Fruit fly (Drosophila melanogaster) whole organism, embryonic: Measurements from ENCODE around the gene CG13069.

Experiments used
- Antp ChIP-seq: fragments of 200-800 bp; sonication (Bioruptor generic); optimal IDR thresholded peaks from 3 replicates; lab custom pipeline; 2016; ENCODE audit warnings: missing biosample characterization, missing genetic modification characterization
- Blimp-1 ChIP-seq: fragments of 200-800 bp; sonication (Bioruptor generic); optimal IDR thresholded peaks from 3 replicates; lab custom pipeline; 2018; ENCODE audit warnings: missing biosample characterization, missing genetic modification characterization, mild to moderate bottlenecking, moderate library complexity, missing genetic modification reagents
- BtbVII ChIP-seq: fragments of 200-800 bp; sonication (Bioruptor generic); optimal IDR thresholded peaks from 3 replicates; lab custom pipeline; 2017; ENCODE audit warnings: missing biosample characterization, mild to moderate bottlenecking, missing genetic modification characterization
- CG11085 ChIP-seq: fragments of 200-800 bp; sonication (Bioruptor generic); IDR thresholded peaks from 2 replicates; pipeline ENCODE4 v1.3.6; 2022; ENCODE audit warnings: missing biosample characterization, missing genetic modification characterization
- CG11398 ChIP-seq: fragments of 200-800 bp; sonication (Bioruptor generic); optimal IDR thresholded peaks from 2 replicates; lab custom pipeline; 2016; ENCODE audit warnings: missing biosample characterization, missing genetic modification characterization
- CG12299 ChIP-seq: fragments of 200-800 bp; sonication (Bioruptor generic); optimal IDR thresholded peaks from 2 replicates; lab custom pipeline; 2018; ENCODE audit warnings: missing biosample characterization, mild to moderate bottlenecking, missing genetic modification characterization
- CG12744 ChIP-seq: fragments of 200-800 bp; sonication (Bioruptor generic); optimal IDR thresholded peaks from 2 replicates; lab custom pipeline; 2016; ENCODE audit warnings: missing biosample characterization, missing genetic modification characterization
- CG16863 ChIP-seq: fragments of 200-800 bp; sonication (Bioruptor generic); optimal IDR thresholded peaks from 3 replicates; lab custom pipeline; 2016; ENCODE audit warnings: missing biosample characterization, missing genetic modification characterization
- CG17568 ChIP-seq: fragments of 200-800 bp; sonication (Bioruptor generic); optimal IDR thresholded peaks from 2 replicates; lab custom pipeline; 2018; ENCODE audit warnings: missing biosample characterization, mild to moderate bottlenecking, missing genetic modification characterization, moderate library complexity
- CG2199 ChIP-seq: fragments of 200-800 bp; sonication (Bioruptor generic); IDR thresholded peaks from 3 replicates; pipeline ENCODE4 v1.3.6; 2022; ENCODE audit warnings: missing biosample characterization, missing genetic modification characterization
- CG2875 ChIP-seq: fragments of 200-800 bp; sonication (Bioruptor generic); optimal IDR thresholded peaks from 2 replicates; lab custom pipeline; 2017; ENCODE audit warnings: missing biosample characterization, mild to moderate bottlenecking, missing genetic modification characterization, missing genetic modification reagents
- CG31365 ChIP-seq: fragments of 200-800 bp; sonication (Bioruptor generic); optimal IDR thresholded peaks from 2 replicates; lab custom pipeline; 2018; ENCODE audit warnings: missing biosample characterization, mild to moderate bottlenecking, missing genetic modification characterization
- CG34224 ChIP-seq: fragments of 200-800 bp; sonication (Bioruptor generic); IDR thresholded peaks from 3 replicates; pipeline ENCODE4 v1.3.6; 2022; ENCODE audit warnings: missing biosample characterization, missing genetic modification characterization; ENCODE audit not compliant: partially characterized antibody
- CG4730 ChIP-seq: fragments of 200-800 bp; sonication (Bioruptor generic); IDR thresholded peaks from 2 replicates; pipeline ENCODE4 v1.3.6; 2022; ENCODE audit warnings: missing biosample characterization, missing genetic modification characterization
- CG9727 ChIP-seq: fragments of 200-800 bp; sonication (Bioruptor generic); optimal IDR thresholded peaks from 3 replicates; lab custom pipeline; 2017; ENCODE audit warnings: missing biosample characterization, mild to moderate bottlenecking, missing genetic modification characterization
- CG9797 ChIP-seq: fragments of 200-800 bp; sonication (Bioruptor generic); optimal IDR thresholded peaks from 3 replicates; lab custom pipeline; 2018; ENCODE audit warnings: missing biosample characterization, mild to moderate bottlenecking, missing genetic modification characterization
- GATAe ChIP-seq: fragments of 200-800 bp; sonication (Bioruptor generic); conservative IDR thresholded peaks from 2 replicates; pipeline ENCODE4 v1.3.6; 2022; ENCODE audit warnings: missing biosample characterization, missing genetic modification characterization
- Hmx ChIP-seq: fragments of 200-800 bp; sonication (Bioruptor generic); optimal IDR thresholded peaks from 2 replicates; lab custom pipeline; 2016; ENCODE audit warnings: missing biosample characterization, missing genetic modification characterization
- Hr39 ChIP-seq: fragments of >200 bp; optimal IDR thresholded peaks from 2 replicates; lab custom pipeline; 2017
- Kr ChIP-seq: fragments of 200-800 bp; sonication (Bioruptor generic); optimal IDR thresholded peaks from 2 replicates; lab custom pipeline; 2017; ENCODE audit warnings: missing biosample characterization, mild to moderate bottlenecking, missing genetic modification characterization
- Lim3 ChIP-seq: fragments of 200-800 bp; sonication (Bioruptor generic); IDR thresholded peaks from 2 replicates; pipeline ENCODE4 v1.3.6; 2022; ENCODE audit warnings: missing biosample characterization, missing genetic modification characterization
- Mad ChIP-seq: fragments of 200-800 bp; sonication (Bioruptor generic); optimal IDR thresholded peaks from 2 replicates; lab custom pipeline; 2016; ENCODE audit warnings: missing biosample characterization, missing genetic modification characterization
- Mrtf ChIP-seq: fragments of 200-800 bp; sonication (Bioruptor generic); IDR thresholded peaks from 3 replicates; pipeline ENCODE4 v1.3.6; 2022; ENCODE audit warnings: missing biosample characterization, missing genetic modification characterization
- NC2α ChIP-seq: fragments of 200-800 bp; sonication (Bioruptor generic); optimal IDR thresholded peaks from 2 replicates; lab custom pipeline; 2016; ENCODE audit warnings: missing biosample characterization, missing genetic modification characterization
- Rfx ChIP-seq: fragments of 200-800 bp; sonication (Bioruptor generic); IDR thresholded peaks from 2 replicates; pipeline ENCODE4 v1.3.6; 2022; ENCODE audit warnings: missing biosample characterization, missing genetic modification characterization
- Taf1 ChIP-seq: fragments of 200-800 bp; sonication (Bioruptor generic); IDR thresholded peaks from 2 replicates; pipeline ENCODE4 v1.3.6; 2022; ENCODE audit warnings: missing biosample characterization, missing genetic modification characterization
- Tbp ChIP-seq: fragments of >200 bp; optimal IDR thresholded peaks from 2 replicates; lab custom pipeline; 2018; ENCODE audit warnings: missing biosample characterization, missing genetic modification characterization
- YL-1 ChIP-seq: fragments of 200-800 bp; sonication (Bioruptor generic); optimal IDR thresholded peaks from 3 replicates; lab custom pipeline; 2017; ENCODE audit warnings: missing biosample characterization, mild to moderate bottlenecking, missing genetic modification characterization
- abd-A ChIP-seq: fragments of 200-800 bp; sonication (Bioruptor generic); optimal IDR thresholded peaks from 3 replicates; lab custom pipeline; 2019; ENCODE audit warnings: missing biosample characterization, mild to moderate bottlenecking, missing genetic modification characterization, moderate library complexity
- bsh ChIP-seq, 2 experiments: fragments of 200-800 bp; sonication (Bioruptor generic); optimal IDR thresholded peaks; 2 replicates each; lab custom pipeline; 2017 to 2018; ENCODE audit warnings: mild to moderate bottlenecking in 2 of 2, missing biosample characterization in 2 of 2, missing genetic modification characterization in 2 of 2, moderate library complexity in 1 of 2
- btn ChIP-seq: fragments of 200-800 bp; sonication (Bioruptor generic); optimal IDR thresholded peaks from 2 replicates; lab custom pipeline; 2016; ENCODE audit warnings: missing biosample characterization, missing genetic modification characterization
- cato ChIP-seq: fragments of 200-800 bp; sonication (Bioruptor generic); optimal IDR thresholded peaks from 2 replicates; lab custom pipeline; 2016; ENCODE audit warnings: missing biosample characterization, missing genetic modification characterization, borderline replicate concordance
- chn ChIP-seq: fragments of 200-800 bp; sonication (Bioruptor generic); optimal IDR thresholded peaks from 2 replicates; lab custom pipeline; 2016; ENCODE audit warnings: missing biosample characterization, missing genetic modification characterization
- dan ChIP-seq: fragments of 200-800 bp; sonication (Bioruptor generic); IDR thresholded peaks from 2 replicates; pipeline ENCODE4 v1.3.6; 2022; ENCODE audit warnings: missing biosample characterization, missing genetic modification characterization
- dmrt11E ChIP-seq: fragments of 200-800 bp; sonication (Bioruptor generic); optimal IDR thresholded peaks from 3 replicates; lab custom pipeline; 2018; ENCODE audit warnings: missing biosample characterization, mild to moderate bottlenecking, missing genetic modification characterization, moderate library complexity
- en ChIP-seq: fragments of 200-800 bp; sonication (Bioruptor generic); optimal IDR thresholded peaks from 2 replicates; lab custom pipeline; 2016; ENCODE audit warnings: missing biosample characterization, missing genetic modification characterization
- fu2 ChIP-seq: fragments of 200-800 bp; sonication (Bioruptor generic); optimal IDR thresholded peaks from 2 replicates; lab custom pipeline; 2016; ENCODE audit warnings: missing biosample characterization, missing genetic modification characterization
- hth ChIP-seq: fragments of >200 bp; optimal IDR thresholded peaks from 2 replicates; lab custom pipeline; 2017; ENCODE audit warnings: inconsistent platforms
- insv ChIP-seq, 2 experiments: fragments of 200-800 bp; sonication (Bioruptor generic); optimal IDR thresholded peaks; 3 replicates each; lab custom pipeline; 2016 to 2018; ENCODE audit warnings: missing biosample characterization in 2 of 2, missing genetic modification characterization in 2 of 2
- kah ChIP-seq: fragments of 200-800 bp; sonication (Bioruptor generic); optimal IDR thresholded peaks from 2 replicates; lab custom pipeline; 2018; ENCODE audit warnings: missing biosample characterization, mild to moderate bottlenecking, missing genetic modification characterization
- knrl ChIP-seq: fragments of 200-800 bp; sonication (Bioruptor generic); IDR thresholded peaks from 3 replicates; pipeline ENCODE4 v1.3.6; 2022; ENCODE audit warnings: missing biosample characterization, missing genetic modification characterization; ENCODE audit not compliant: partially characterized antibody
- lab ChIP-seq: fragments of 200-800 bp; sonication (Bioruptor generic); optimal IDR thresholded peaks from 3 replicates; lab custom pipeline; 2017; ENCODE audit warnings: missing biosample characterization, missing genetic modification characterization, mild to moderate bottlenecking, moderate library complexity, missing genetic modification reagents
- ro ChIP-seq: fragments of 200-800 bp; sonication (Bioruptor generic); IDR thresholded peaks from 2 replicates; pipeline ENCODE4 v1.3.6; 2022; ENCODE audit warnings: missing biosample characterization, missing genetic modification characterization
- sens-2 ChIP-seq: fragments of 200-800 bp; sonication (Bioruptor generic); IDR thresholded peaks from 2 replicates; pipeline ENCODE4 v1.3.6; 2022; ENCODE audit warnings: missing biosample characterization, missing genetic modification characterization
- slbo ChIP-seq: fragments of 200-800 bp; sonication (Bioruptor generic); IDR thresholded peaks from 2 replicates; pipeline ENCODE4 v1.3.6; 2022; ENCODE audit warnings: missing biosample characterization, missing genetic modification characterization
- slou ChIP-seq: fragments of 200-800 bp; sonication (Bioruptor generic); optimal IDR thresholded peaks from 3 replicates; lab custom pipeline; 2016; ENCODE audit warnings: missing biosample characterization, missing genetic modification characterization
- so ChIP-seq: fragments of 200-800 bp; sonication (Bioruptor generic); IDR thresholded peaks from 3 replicates; pipeline ENCODE4 v1.3.6; 2022; ENCODE audit warnings: missing biosample characterization, missing genetic modification characterization
- sr ChIP-seq: fragments of 200-800 bp; sonication (Bioruptor generic); IDR thresholded peaks from 3 replicates; pipeline ENCODE4 v1.3.6; 2022; ENCODE audit warnings: missing biosample characterization, missing genetic modification characterization
- ssp ChIP-seq: fragments of 200-800 bp; sonication (Bioruptor generic); IDR thresholded peaks from 2 replicates; pipeline ENCODE4 v1.3.6; 2022; ENCODE audit warnings: missing biosample characterization, missing genetic modification characterization
- tin ChIP-seq: fragments of 200-800 bp; sonication (Bioruptor generic); optimal IDR thresholded peaks from 3 replicates; lab custom pipeline; 2016; ENCODE audit warnings: missing biosample characterization, missing genetic modification characterization
- vvl ChIP-seq: fragments of 200-800 bp; sonication (Bioruptor generic); IDR thresholded peaks from 2 replicates; pipeline ENCODE4 v1.3.6; 2022; ENCODE audit warnings: missing biosample characterization, missing genetic modification characterization
- z ChIP-seq: fragments of 200-800 bp; sonication (Bioruptor generic); IDR thresholded peaks from 3 replicates; pipeline ENCODE4 v1.3.6; 2022; ENCODE audit warnings: missing biosample characterization, missing genetic modification characterization
- zen2 ChIP-seq: fragments of 200-800 bp; sonication (Bioruptor generic); IDR thresholded peaks from 3 replicates; pipeline ENCODE4 v1.3.6; 2022; ENCODE audit warnings: missing biosample characterization, missing genetic modification characterization; ENCODE audit not compliant: partially characterized antibody

The CG13069 gene

dm6 chr3L:16231857-16232256 is 33.3 kb upstream of the CG13069 start, which contains the start of the genes PDCD-5 and MED10 (continued):
- TF ChIP-seq Hmx (GFP tag; lab: Kevin White, UChicago) (no peak), btn (GFP tag; lab: Kevin White, UChicago) (no peak), CG9797 (GFP tag; lab: Kevin White, UChicago) (peak; percentile 77), dmrt11E (tag; lab: Kevin White, UChicago) (peak; percentile 24), tin (no peak), CG4730 (GFP tag; lab: Robert Waterston, UW) (no peak), ssp (no peak), Hr39 (lab: Kevin White, UChicago) (no peak), BtbVII (GFP tag; lab: Kevin White, UChicago) (no peak), insv (GFP tag; optimal IDR thresholded peaks at IDR 0.05; lab: Kevin White, UChicago) (no peak), Mrtf (no peak), CG12299 (tag; lab: Kevin White, UChicago) (no peak), bsh (GFP tag; optimal IDR thresholded peaks at IDR 0.05; lab: Kevin White, UChicago) (no peak), CG11085 (GFP tag; lab: Robert Waterston, UW) (no peak), cato (GFP tag; lab: Kevin White, UChicago) (no peak), Rfx (GFP tag; lab: Robert Waterston, UW) (no peak), en (GFP tag; lab: Kevin White, UChicago) (no peak), slou (GFP tag; lab: Kevin White, UChicago) (no peak), CG12744 (GFP tag; lab: Kevin White, UChicago) (no peak), vvl (no peak), CG16863 (no peak), GATAe (no peak), zen2 (GFP tag; lab: Robert Waterston, UW) (no peak), YL-1 (peak; percentile 96), abd-A (tag; lab: Kevin White, UChicago) (no peak), Kr (GFP tag; lab: Kevin White, UChicago) (no peak), z (GFP tag; lab: Robert Waterston, UW) (no peak), CG34224 (GFP tag; lab: Robert Waterston, UW) (no peak), CG9727 (no peak), CG2199 (GFP tag; lab: Robert Waterston, UW) (no peak), sens-2 (GFP tag; lab: Robert Waterston, UW) (no peak), NC2α (GFP tag; lab: Kevin White, UChicago) (no peak), Tbp (GFP tag; lab: Kevin White, UChicago) (no peak), Taf1 (GFP tag; lab: Robert Waterston, UW) (no peak), lab (GFP tag; lab: Kevin White, UChicago) (no peak), dan (GFP tag; lab: Robert Waterston, UW) (no peak), chn (no peak), fu2 (GFP tag; lab: Kevin White, UChicago) (no peak), so (GFP tag; lab: Robert Waterston, UW) (no peak), knrl (peak; percentile 30; the same call in 1 of the 3 replicates), CG31365 (tag; lab: Kevin White, UChicago) (no peak), hth (lab: Kevin White, UChicago) (no peak), Antp (GFP tag; lab: Kevin White, UChicago) (no peak), sr (GFP tag; lab: Robert Waterston, UW) (no peak), CG11398 (GFP tag; lab: Kevin White, UChicago) (no peak), CG2875 (no peak), CG17568 (GFP tag; lab: Kevin White, UChicago) (no peak), Mad (GFP tag; lab: Kevin White, UChicago) (no peak), slbo (no peak), kah (GFP tag; lab: Kevin White, UChicago) (no peak), ro (no peak), Lim3 (GFP tag; lab: Robert Waterston, UW) (no peak), Blimp-1 (no peak)
